Worm (Caenorhabditis elegans) whole organism, early embryonic: Measurements from ENCODE around the gene phf-34.
A peak's percentile ranks its signal among the peaks of the same experiment; 100 is the strongest.

Source experiments
- B0310.2 ChIP-seq: sonication (generic microtip); optimal IDR thresholded peaks from 2 replicates; lab custom pipeline; 2016; ENCODE audit warnings: mild to moderate bottlenecking, missing genetic modification characterization, missing compliant biosample characterization
- F13C5.2 ChIP-seq: sonication (generic microtip); optimal IDR thresholded peaks from 2 replicates; lab custom pipeline; 2017; ENCODE audit warnings: mild to moderate bottlenecking, missing genetic modification characterization, inconsistent platforms, missing compliant biosample characterization
- aly-1 ChIP-seq: sonication (generic microtip); optimal IDR thresholded peaks from 2 replicates; lab custom pipeline; 2016; ENCODE audit warnings: missing genetic modification characterization, missing compliant biosample characterization
- ama-1 ChIP-seq: fragments of 150-350 bp; optimal IDR thresholded peaks from 2 replicates; lab custom pipeline; 2014
- ceh-13 ChIP-seq: fragments of 200-800 bp; sonication (Bioruptor generic); optimal IDR thresholded peaks from 2 replicates; lab custom pipeline; 2018; ENCODE audit warnings: mild to moderate bottlenecking, missing genetic modification characterization, missing compliant biosample characterization
- ceh-36 ChIP-seq: sonication (generic microtip); optimal IDR thresholded peaks from 2 replicates; lab custom pipeline; 2016; ENCODE audit warnings: missing genetic modification characterization, inconsistent platforms, missing compliant biosample characterization
- ets-7 ChIP-seq: sonication (generic microtip); optimal IDR thresholded peaks from 2 replicates; lab custom pipeline; 2016; ENCODE audit warnings: missing genotype, missing genetic modification characterization, missing compliant biosample characterization
- flt-1 ChIP-seq: fragments of 200-800 bp; sonication (Bioruptor generic); IDR thresholded peaks from 2 replicates; pipeline ENCODE4 v1.3.6; 2022; ENCODE audit warnings: missing genetic modification characterization, missing compliant biosample characterization
- hmbx-1 ChIP-seq: sonication (generic microtip); optimal IDR thresholded peaks from 2 replicates; lab custom pipeline; 2016; ENCODE audit warnings: mild to moderate bottlenecking, missing genetic modification characterization, missing compliant biosample characterization
- hmg-4 ChIP-seq: fragments of 200-800 bp; sonication (Bioruptor generic); optimal IDR thresholded peaks from 2 replicates; lab custom pipeline; 2018; ENCODE audit warnings: mild to moderate bottlenecking, missing genetic modification characterization, missing compliant biosample characterization
- hnd-1 ChIP-seq: sonication (generic microtip); optimal IDR thresholded peaks from 2 replicates; lab custom pipeline; 2016; ENCODE audit warnings: missing genetic modification characterization, missing compliant biosample characterization
- pes-1 ChIP-seq: fragments of 200-800 bp; sonication (Bioruptor generic); IDR thresholded peaks from 2 replicates; pipeline ENCODE4 v1.3.6; 2022; ENCODE audit warnings: missing genetic modification reagents, missing genetic modification characterization, missing compliant biosample characterization
- scrt-1 ChIP-seq: fragments of 200-800 bp; sonication (Bioruptor generic); IDR thresholded peaks from 2 replicates; pipeline ENCODE4 v1.3.6; 2022; ENCODE audit warnings: missing genetic modification characterization, missing compliant biosample characterization
- sea-1 ChIP-seq: fragments of 200-800 bp; sonication (Bioruptor generic); conservative IDR thresholded peaks from 2 replicates; pipeline ENCODE4 v1.3.6; 2022; ENCODE audit warnings: missing genetic modification characterization, missing compliant biosample characterization
- tbx-11 ChIP-seq: fragments of 200-800 bp; sonication (Bioruptor generic); IDR thresholded peaks from 2 replicates; pipeline ENCODE4 v1.3.6; 2022; ENCODE audit warnings: missing genetic modification characterization, missing compliant biosample characterization
- tbx-37 ChIP-seq: fragments of 200-800 bp; sonication (Bioruptor generic); conservative IDR thresholded peaks from 2 replicates; pipeline ENCODE4 v1.3.6; 2022; ENCODE audit warnings: missing genetic modification reagents, missing genetic modification characterization, missing compliant biosample characterization
- tra-4 ChIP-seq: sonication (generic microtip); optimal IDR thresholded peaks from 2 replicates; lab custom pipeline; 2017; ENCODE audit warnings: missing genetic modification characterization, missing compliant biosample characterization

Gene phf-34

ce11 chrX:9918997-9919396 is 19.7 kb upstream of the phf-34 start, which contains the start of gene folr-1:
Gene folr-1 (plus strand): TSS chrX:9919297.
- TF ChIP-seq ceh-13 (GFP tag; lab: Kevin White, UChicago) (no peak), tbx-37 (GFP tag; lab: Robert Waterston, UW) (no peak), sea-1 (GFP tag; lab: Robert Waterston, UW) (no peak), ama-1 (lab: Kevin White, UChicago) (no peak), hnd-1 (tag; lab: Kevin White, UChicago) (no peak), hmbx-1 (tag; lab: Kevin White, UChicago) (no peak), pes-1 (GFP tag; lab: Robert Waterston, UW) (no peak), F13C5.2 (no peak), hmg-4 (GFP tag; lab: Kevin White, UChicago) (no peak), aly-1 (tag; lab: Kevin White, UChicago) (no peak), ets-7 (tag; lab: Kevin White, UChicago) (no peak), B0310.2 (tag; lab: Kevin White, UChicago) (no peak)

- no peak for TF ChIP-seq tra-4 (tag; lab: Kevin White, UChicago)
- no peak for TF ChIP-seq hmg-4 (GFP tag; lab: Kevin White, UChicago)
- TF ChIP-seq ceh-36 (tag; lab: Kevin White, UChicago): no peak
- TF ChIP-seq tbx-37 (GFP tag; lab: Robert Waterston, UW): 0 out of 2 replicates have a peak, but pooled peaks have one; percentile 33
- TF ChIP-seq ama-1 (lab: Kevin White, UChicago): no peak
These were observed 18.1 kb upstream of the phf-34 start, which contains the start of gene F21G4.6 for ce11 chrX:9917362-9917761. Gene F21G4.6 (minus strand): TSS chrX:9917448.

- TF ChIP-seq tra-4 (tag; lab: Kevin White, UChicago): no peak
- no peak for TF ChIP-seq hmbx-1 (tag; lab: Kevin White, UChicago)
- no peak for TF ChIP-seq sea-1 (GFP tag; lab: Robert Waterston, UW)
- TF ChIP-seq tbx-37 (GFP tag; lab: Robert Waterston, UW): no peak
- no peak for TF ChIP-seq tbx-11
- no peak for TF ChIP-seq F13C5.2
- TF ChIP-seq flt-1 (GFP tag; lab: Robert Waterston, UW): no peak
- no peak for TF ChIP-seq hmg-4 (GFP tag; lab: Kevin White, UChicago)
- TF ChIP-seq ama-1 (lab: Kevin White, UChicago): no peak
- no peak for TF ChIP-seq aly-1 (tag; lab: Kevin White, UChicago)
- no peak for TF ChIP-seq hnd-1 (tag; lab: Kevin White, UChicago)
- no peak for TF ChIP-seq ceh-36 (tag; lab: Kevin White, UChicago)
- TF ChIP-seq B0310.2 (tag; lab: Kevin White, UChicago): no peak
- no peak for TF ChIP-seq ceh-13 (GFP tag; lab: Kevin White, UChicago)
- no peak for TF ChIP-seq ets-7 (tag; lab: Kevin White, UChicago)
- no peak for TF ChIP-seq scrt-1 (GFP tag; lab: Robert Waterston, UW)
- TF ChIP-seq pes-1 (GFP tag; lab: Robert Waterston, UW): no peak
These were observed 6.6 kb upstream of the phf-34 start, which contains the start of gene F21G4.5 for ce11 chrX:9905840-9906239. Gene F21G4.5 (plus strand): TSS chrX:9906140.

- TF ChIP-seq hnd-1 (tag; lab: Kevin White, UChicago) (no peak), aly-1 (tag; lab: Kevin White, UChicago) (no peak), ceh-13 (GFP tag; lab: Kevin White, UChicago) (no peak), ets-7 (tag; lab: Kevin White, UChicago) (no peak), scrt-1 (GFP tag; lab: Robert Waterston, UW) (no peak), tbx-11 (no peak)
These were observed 4.4 kb downstream of the phf-34 start, which contains the start of gene F21G4.3 for ce11 chrX:9894844-9895243. Gene F21G4.3 (plus strand): TSS chrX:9895144.

- TF ChIP-seq flt-1 (GFP tag; lab: Robert Waterston, UW) (no peak), ceh-13 (GFP tag; lab: Kevin White, UChicago) (no peak), ama-1 (lab: Kevin White, UChicago) (no peak), B0310.2 (tag; lab: Kevin White, UChicago) (no peak), hnd-1 (tag; lab: Kevin White, UChicago) (no peak), aly-1 (tag; lab: Kevin White, UChicago) (no peak), pes-1 (GFP tag; lab: Robert Waterston, UW) (no peak), tbx-37 (GFP tag; lab: Robert Waterston, UW) (no peak)
These were observed 6.2 kb downstream of the phf-34 start for ce11 chrX:9893069-9893468.

ce11 chrX:9892323-9892722 is 7.0 kb downstream of the phf-34 start, which contains the start of gene F21G4.1:
Gene F21G4.1 (minus strand): TSS chrX:9892328.
- TF ChIP-seq pes-1 (GFP tag; lab: Robert Waterston, UW) (no peak), scrt-1 (GFP tag; lab: Robert Waterston, UW) (no peak), F13C5.2 (no peak)

ce11 chrX:9883837-9884324 is 15.4 kb downstream of the phf-34 start, which contains the start of gene mrp-4:
Gene mrp-4 (plus strand): TSS chrX:9884274.
- no peak for TF ChIP-seq hmbx-1 (tag; lab: Kevin White, UChicago)
- no peak for TF ChIP-seq hnd-1 (tag; lab: Kevin White, UChicago)
- TF ChIP-seq hmg-4 (GFP tag; lab: Kevin White, UChicago): no peak
- no peak for TF ChIP-seq ceh-36 (tag; lab: Kevin White, UChicago)
- no peak for TF ChIP-seq tbx-37 (GFP tag; lab: Robert Waterston, UW)
- no peak for TF ChIP-seq ceh-13 (GFP tag; lab: Kevin White, UChicago)
- no peak for TF ChIP-seq aly-1 (tag; lab: Kevin White, UChicago)
- no peak for TF ChIP-seq F13C5.2
- no peak for TF ChIP-seq sea-1 (GFP tag; lab: Robert Waterston, UW)
- TF ChIP-seq ets-7 (tag; lab: Kevin White, UChicago): no peak
- TF ChIP-seq tra-4 (tag; lab: Kevin White, UChicago): no peak
- TF ChIP-seq ama-1 (lab: Kevin White, UChicago): no peak
- TF ChIP-seq flt-1 (GFP tag; lab: Robert Waterston, UW): no peak
- no peak for TF ChIP-seq pes-1 (GFP tag; lab: Robert Waterston, UW)
- no peak for TF ChIP-seq tbx-11
- no peak for TF ChIP-seq B0310.2 (tag; lab: Kevin White, UChicago)
